Worm (Caenorhabditis elegans) whole organism, L1 larva: ENCODE measurements around the gene srh-145.

ENCODE experiments used
- C16A3.4 ChIP-seq: fragments of 150-350 bp; optimal IDR thresholded peaks from 2 replicates; lab custom pipeline; 2014; ENCODE audit warnings: missing biosample characterization, missing genetic modification characterization
- F16B12.6 ChIP-seq: fragments of 150-350 bp; optimal IDR thresholded peaks from 2 replicates; lab custom pipeline; 2014; ENCODE audit warnings: missing biosample characterization, missing genetic modification characterization
- Y116A8C.19 ChIP-seq: sonication (generic microtip); optimal IDR thresholded peaks from 2 replicates; lab custom pipeline; 2016; ENCODE audit warnings: missing compliant biosample characterization, missing genetic modification characterization, borderline replicate concordance
- aha-1 ChIP-seq: fragments of 150-350 bp; optimal IDR thresholded peaks from 2 replicates; lab custom pipeline; 2014; ENCODE audit warnings: missing biosample characterization, missing genetic modification characterization
- alr-1 ChIP-seq: fragments of 200-800 bp; sonication (Bioruptor generic); optimal IDR thresholded peaks from 2 replicates; lab custom pipeline; 2018; ENCODE audit warnings: borderline replicate concordance, mild to moderate bottlenecking, missing genetic modification characterization, missing compliant biosample characterization
- aly-2 ChIP-seq: fragments of 150-350 bp; optimal IDR thresholded peaks from 2 replicates; lab custom pipeline; 2014; ENCODE audit warnings: missing biosample characterization, missing genetic modification characterization
- ama-1 ChIP-seq: fragments of 150-350 bp; optimal IDR thresholded peaks from 2 replicates; lab custom pipeline; 2014
- ceh-63 ChIP-seq: fragments of 200-800 bp; sonication (Bioruptor generic); optimal IDR thresholded peaks from 2 replicates; lab custom pipeline; 2018; ENCODE audit warnings: mild to moderate bottlenecking, missing genetic modification characterization, missing compliant biosample characterization
- ceh-8 ChIP-seq: fragments of 200-800 bp; sonication (Bioruptor generic); optimal IDR thresholded peaks from 2 replicates; lab custom pipeline; 2018; ENCODE audit warnings: mild to moderate bottlenecking, missing genetic modification characterization, moderate library complexity, missing compliant biosample characterization
- ceh-82 ChIP-seq, 3 experiments: fragments of 150-350 bp in 1 of 3; sonication (generic microtip) in 2 of 3; optimal IDR thresholded peaks; 2 replicates each; lab custom pipeline; 2014 to 2017; ENCODE audit warnings: missing biosample characterization in 3 of 3, missing genetic modification characterization in 3 of 3
- ceh-90 ChIP-seq: sonication (generic microtip); optimal IDR thresholded peaks from 2 replicates; lab custom pipeline; 2016; ENCODE audit warnings: missing genetic modification characterization, missing compliant biosample characterization
- ces-1 ChIP-seq: fragments of 150-350 bp; optimal IDR thresholded peaks from 2 replicates; lab custom pipeline; 2014; ENCODE audit warnings: missing biosample characterization, missing genetic modification reagents, missing genetic modification characterization
- dpl-1 ChIP-seq, 3 experiments: fragments of 150-350 bp in 2 of 3; sonication (generic microtip) in 1 of 3; optimal IDR thresholded peaks; 2 replicates each; lab custom pipeline; 2014 to 2017; ENCODE audit warnings: missing biosample characterization in 3 of 3, missing genetic modification characterization in 3 of 3, missing genetic modification reagents in 3 of 3
- efl-1 ChIP-seq, 4 experiments: fragments of 150-350 bp; optimal IDR thresholded peaks in 3 of 4; peaks in 1 of 4; 1 replicate in 1 of 4; 2 replicates in 3 of 4; lab custom pipeline; 2014; ENCODE audit warnings: missing biosample characterization in 2 of 4, missing genetic modification characterization in 2 of 4, missing genetic modification reagents in 2 of 4
- elt-2 ChIP-seq: sonication (generic microtip); optimal IDR thresholded peaks from 2 replicates; lab custom pipeline; 2016; ENCODE audit warnings: missing genetic modification characterization, mild to moderate bottlenecking, inconsistent platforms, missing compliant biosample characterization, missing genetic modification reagents
- elt-3 ChIP-seq, 6 experiments: fragments of 150-350 bp in 1 of 6; sonication (generic microtip); optimal IDR thresholded peaks; 2 replicates each; lab custom pipeline; 2017 to 2018; ENCODE audit warnings: missing biosample characterization in 6 of 6, missing genetic modification characterization in 6 of 6, inconsistent platforms in 1 of 6
- ets-5 ChIP-seq: fragments of 200-800 bp; sonication (Bioruptor generic); IDR thresholded peaks from 2 replicates; pipeline ENCODE4 v1.3.6; 2022; ENCODE audit warnings: missing genetic modification characterization, missing compliant biosample characterization
- fos-1 ChIP-seq: fragments of 150-350 bp; optimal IDR thresholded peaks from 2 replicates; lab custom pipeline; 2014; ENCODE audit warnings: missing biosample characterization, missing genetic modification characterization
- hlh-4 ChIP-seq: sonication (generic microtip); optimal IDR thresholded peaks from 2 replicates; lab custom pipeline; 2016; ENCODE audit warnings: mild to moderate bottlenecking, missing genetic modification characterization, missing compliant biosample characterization
- isw-1 ChIP-seq: fragments of 200-800 bp; sonication (Bioruptor generic); IDR thresholded peaks from 2 replicates; pipeline ENCODE4 v1.3.6; 2022; ENCODE audit warnings: missing genetic modification characterization, missing compliant biosample characterization
- lin-13 ChIP-seq: fragments of 150-350 bp; optimal IDR thresholded peaks from 2 replicates; lab custom pipeline; 2014; ENCODE audit warnings: missing biosample characterization, missing genetic modification reagents, missing genetic modification characterization
- lin-35 ChIP-seq, 2 experiments: fragments of 150-350 bp; optimal IDR thresholded peaks; 2 replicates each; lab custom pipeline; 2014; ENCODE audit warnings: missing biosample characterization in 2 of 2, missing genetic modification characterization in 2 of 2, missing genetic modification reagents in 2 of 2
- lin-39 ChIP-seq: fragments of 150-350 bp; optimal IDR thresholded peaks from 2 replicates; lab custom pipeline; 2014; ENCODE audit warnings: missing biosample characterization, missing genetic modification reagents, missing genetic modification characterization
- lir-3 ChIP-seq: sonication (generic microtip); optimal IDR thresholded peaks from 2 replicates; lab custom pipeline; 2016; ENCODE audit warnings: mild to moderate bottlenecking, missing genetic modification characterization, moderate library complexity, missing compliant biosample characterization; ENCODE audit not compliant: poor library complexity
- mef-2 ChIP-seq: fragments of 150-350 bp; optimal IDR thresholded peaks from 2 replicates; lab custom pipeline; 2014; ENCODE audit warnings: missing biosample characterization, missing genetic modification characterization
- nhr-19 ChIP-seq: fragments of 200-800 bp; sonication (Bioruptor generic); conservative IDR thresholded peaks from 2 replicates; pipeline ENCODE4 v1.3.6; 2022; ENCODE audit warnings: missing genetic modification characterization, missing compliant biosample characterization
- nhr-20 ChIP-seq: sonication (generic microtip); optimal IDR thresholded peaks from 2 replicates; lab custom pipeline; 2016; ENCODE audit warnings: mild to moderate bottlenecking, missing genetic modification characterization, missing compliant biosample characterization
- nhr-28 ChIP-seq: fragments of 150-350 bp; optimal IDR thresholded peaks from 2 replicates; lab custom pipeline; 2014; ENCODE audit warnings: missing biosample characterization, missing genetic modification characterization
- nhr-71 ChIP-seq: sonication (generic microtip); optimal IDR thresholded peaks from 2 replicates; lab custom pipeline; 2016; ENCODE audit warnings: mild to moderate bottlenecking, missing genetic modification characterization, moderate library complexity, missing compliant biosample characterization
- nhr-76 ChIP-seq: sonication (generic microtip); optimal IDR thresholded peaks from 2 replicates; lab custom pipeline; 2017; ENCODE audit warnings: missing biosample characterization, missing genetic modification characterization
- nhr-84 ChIP-seq: sonication (generic microtip); optimal IDR thresholded peaks from 2 replicates; lab custom pipeline; 2017; ENCODE audit warnings: missing biosample characterization, missing genetic modification characterization
- nhr-90 ChIP-seq: sonication (generic microtip); optimal IDR thresholded peaks from 2 replicates; lab custom pipeline; 2016; ENCODE audit warnings: mild to moderate bottlenecking, missing genetic modification characterization, missing compliant biosample characterization; ENCODE audit not compliant: poor library complexity
- pqm-1 ChIP-seq: sonication (generic microtip); optimal IDR thresholded peaks from 3 replicates; lab custom pipeline; 2017; ENCODE audit warnings: missing biosample characterization, missing genetic modification characterization
- sptf-1 ChIP-seq: fragments of 150-350 bp; optimal IDR thresholded peaks from 2 replicates; lab custom pipeline; 2014; ENCODE audit warnings: missing biosample characterization, missing genetic modification characterization
- sup-37 ChIP-seq: fragments of 200-800 bp; sonication (Bioruptor generic); optimal IDR thresholded peaks from 2 replicates; lab custom pipeline; 2018; ENCODE audit warnings: mild to moderate bottlenecking, missing genetic modification characterization, missing compliant biosample characterization
- tbx-2 ChIP-seq: sonication (generic microtip); optimal IDR thresholded peaks from 2 replicates; lab custom pipeline; 2016; ENCODE audit warnings: missing genetic modification characterization, missing compliant biosample characterization
- unc-130 ChIP-seq: fragments of 150-350 bp; optimal IDR thresholded peaks from 2 replicates; lab custom pipeline; 2017; ENCODE audit warnings: missing biosample characterization, missing genetic modification characterization, inconsistent platforms
- unc-30 ChIP-seq: sonication (generic microtip); optimal IDR thresholded peaks from 2 replicates; lab custom pipeline; 2017; ENCODE audit warnings: missing biosample characterization, missing genetic modification characterization
- xbp-1 ChIP-seq: sonication (generic microtip); optimal IDR thresholded peaks from 2 replicates; lab custom pipeline; 2016; ENCODE audit warnings: missing genetic modification characterization, missing compliant biosample characterization
- zag-1 ChIP-seq: fragments of 150-350 bp; optimal IDR thresholded peaks from 2 replicates; lab custom pipeline; 2014; ENCODE audit warnings: missing biosample characterization, missing genetic modification characterization
- ztf-11 ChIP-seq, 2 experiments: sonication (generic microtip); optimal IDR thresholded peaks; 2 replicates each; lab custom pipeline; 2016 to 2017; ENCODE audit warnings: missing genetic modification characterization in 2 of 2, missing biosample characterization in 1 of 2, missing compliant biosample characterization in 1 of 2
- ztf-4 ChIP-seq: fragments of 150-350 bp; optimal IDR thresholded peaks from 2 replicates; lab custom pipeline; 2014; ENCODE audit warnings: missing biosample characterization, missing genetic modification characterization

The srh-145 gene

DNA sequence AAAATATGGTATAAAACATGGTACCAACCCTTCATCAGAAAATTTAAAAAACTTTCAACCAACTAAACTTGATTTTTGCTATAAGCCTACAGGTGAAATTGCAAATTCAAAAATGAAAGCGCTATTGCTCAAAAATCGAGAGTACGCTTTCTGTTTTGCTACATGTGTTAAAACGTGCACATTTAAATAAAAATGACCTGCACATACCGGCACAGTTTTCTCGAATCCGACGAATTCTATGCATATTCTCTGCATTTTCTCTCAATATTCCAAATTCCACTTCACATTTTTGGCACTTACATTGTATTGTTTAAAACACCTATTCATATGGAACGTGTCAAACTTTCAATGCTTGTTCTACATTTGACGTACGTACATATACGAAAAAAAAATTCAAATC is at the start of gene srh-145:
TSS of gene srh-145 (plus strand) at position 193 of the 400 bp plus-strand sequence.
- TF ChIP-seq unc-130 (no peak), elt-3 (tag; optimal IDR thresholded peaks at IDR 0.05; lab: Kevin White, UChicago) (no peak), mef-2 (no peak), nhr-20 (tag; lab: Kevin White, UChicago) (no peak), nhr-84 (tag; lab: Kevin White, UChicago) (no peak), lir-3 (tag; lab: Kevin White, UChicago) (no peak), nhr-28 (tag; lab: Kevin White, UChicago) (no peak), aha-1 (no peak), Y116A8C.19 (tag; lab: Kevin White, UChicago) (no peak)

DNA sequence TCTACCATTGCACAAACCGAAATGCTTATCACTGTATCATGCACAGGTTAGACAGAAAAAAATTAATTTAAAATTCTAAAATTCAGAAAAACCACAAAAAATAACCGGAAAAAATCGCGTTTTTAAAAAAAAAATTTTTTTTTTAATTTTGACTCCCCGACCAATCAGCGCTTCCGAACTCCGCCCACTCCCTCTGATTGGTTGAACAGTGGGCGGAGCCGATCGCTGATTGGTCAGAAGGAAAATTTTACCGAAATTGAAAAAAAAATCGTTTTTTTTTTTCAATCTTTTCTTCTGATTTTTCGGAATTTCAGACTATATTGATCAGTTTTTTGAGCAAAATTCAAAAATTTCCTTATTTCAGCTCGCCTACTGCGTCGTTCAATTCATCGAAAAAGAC is 49.2 kb upstream of the srh-145 start:
- TF ChIP-seq nhr-20 (tag; lab: Kevin White, UChicago) (no peak), nhr-84 (tag; lab: Kevin White, UChicago) (no peak), sup-37 (GFP tag; lab: Kevin White, UChicago) (no peak), ceh-90 (no peak)

- TF ChIP-seq aly-2 (peak; percentile 40), ceh-82 (tag; optimal IDR thresholded peaks at IDR 0.05; lab: Kevin White, UChicago) (peak in 1 of 3 experiments; percentile 2), F16B12.6 (tag; lab: Kevin White, UChicago) (no peak), pqm-1 (tag; lab: Kevin White, UChicago) (no peak), ets-5 (GFP tag; lab: Robert Waterston, UW) (no peak), efl-1 (optimal IDR thresholded peaks at IDR 0.05; lab: Kevin White, UChicago) (no peak), efl-1 (GFP tag; optimal IDR thresholded peaks at IDR 0.05 in 1 of 2; lab: Kevin White, UChicago) (no peak), nhr-71 (tag; lab: Kevin White, UChicago) (peak; percentile 2), fos-1 (tag; lab: Kevin White, UChicago) (no peak), C16A3.4 (tag; lab: Kevin White, UChicago) (no peak)
- TF ChIP-seq, all 84 proteins: peak for 3
Measured at ce11 chrV:16367575-16367974, 42.9 kb upstream of the srh-145 start, which contains the start of gene W08G11.3. TSS of gene W08G11.3 (plus strand) at chrV:16367681.

DNA sequence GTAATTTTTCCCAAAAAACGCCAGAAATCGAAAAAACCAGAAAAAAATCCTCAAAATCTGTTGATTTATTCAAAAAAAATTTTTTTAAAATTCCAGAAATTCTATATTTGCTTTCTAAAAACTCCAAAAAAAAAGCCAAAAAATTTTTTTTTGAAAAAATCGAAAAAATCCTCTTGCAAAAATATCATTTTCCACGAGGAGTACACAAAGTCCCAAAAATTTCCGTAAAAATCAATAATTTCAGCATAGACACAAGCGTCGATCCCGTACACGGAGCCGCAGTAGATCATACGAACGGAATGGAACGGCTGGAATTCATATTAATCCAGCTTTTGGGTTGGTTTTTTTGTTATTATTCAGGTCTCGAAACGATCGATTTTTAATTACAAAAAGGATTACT is 42.4 kb upstream of the srh-145 start:
- no peak for TF ChIP-seq sup-37 (GFP tag; lab: Kevin White, UChicago)
- TF ChIP-seq nhr-19 (GFP tag; lab: Robert Waterston, UW): no peak
- TF ChIP-seq ces-1 (GFP tag; lab: Kevin White, UChicago): no peak
- no peak for TF ChIP-seq efl-1 (optimal IDR thresholded peaks at IDR 0.05; lab: Kevin White, UChicago)
- TF ChIP-seq efl-1 (GFP tag; optimal IDR thresholded peaks at IDR 0.05 in 1 of 2; lab: Kevin White, UChicago): peak in 1 of 2 experiments; percentile 55
- TF ChIP-seq, all 84 proteins: peak for 1

DNA sequence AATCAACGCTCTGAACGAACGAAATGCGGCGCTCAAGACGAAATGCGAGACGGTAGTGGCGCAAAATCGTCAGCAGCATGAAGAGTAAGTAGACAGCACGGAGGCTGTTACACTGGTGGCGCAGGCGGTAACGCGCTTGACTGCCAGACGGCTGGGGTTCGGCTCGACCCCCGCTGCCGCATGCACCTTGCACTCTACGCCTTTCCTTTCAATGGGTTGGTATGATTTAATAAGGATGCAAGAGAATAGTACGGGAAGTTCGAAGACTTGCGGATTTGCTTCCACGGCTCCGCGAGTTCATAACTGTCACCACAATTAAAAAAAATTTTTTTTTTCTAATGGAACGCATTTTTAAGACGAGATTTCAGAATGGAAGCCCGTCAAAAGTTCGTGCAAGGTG is 40.5 kb upstream of the srh-145 start:
- TF ChIP-seq lin-13 (GFP tag; lab: Kevin White, UChicago): no peak
- peak; percentile 88 for TF ChIP-seq nhr-90 (tag; lab: Kevin White, UChicago)
- TF ChIP-seq hlh-4: no peak
- peak; percentile 34 for TF ChIP-seq ceh-8
- no peak for TF ChIP-seq alr-1 (tag; lab: Kevin White, UChicago)
- no peak for TF ChIP-seq nhr-76
- peak in 1 of 2 experiments; percentile 50 for TF ChIP-seq ztf-11 (tag; optimal IDR thresholded peaks at IDR 0.05; lab: Kevin White, UChicago)
- peak; percentile 7; the same call in 1 of the 2 replicates for TF ChIP-seq isw-1
- TF ChIP-seq lin-35 (GFP tag; optimal IDR thresholded peaks at IDR 0.05; lab: Kevin White, UChicago): peak; percentile 61 to 86
- TF ChIP-seq tbx-2 (tag; lab: Kevin White, UChicago): peak; percentile 74
- TF ChIP-seq Y116A8C.19 (tag; lab: Kevin White, UChicago): no peak
- TF ChIP-seq zag-1 (tag; lab: Kevin White, UChicago): no peak
- TF ChIP-seq ceh-90: no peak
- TF ChIP-seq dpl-1 (GFP tag; optimal IDR thresholded peaks at IDR 0.05; lab: Kevin White, UChicago): peak; percentile 18 to 55 (median 47)
- no peak for TF ChIP-seq sptf-1 (tag; lab: Kevin White, UChicago)
- TF ChIP-seq unc-30 (tag; lab: Kevin White, UChicago): no peak
- TF ChIP-seq nhr-20 (tag; lab: Kevin White, UChicago): peak; percentile 74
- TF ChIP-seq ceh-82 (tag; optimal IDR thresholded peaks at IDR 0.05; lab: Kevin White, UChicago): peak; percentile 59 to 76 (median 61)
- no peak for TF ChIP-seq ama-1 (lab: Kevin White, UChicago)
- TF ChIP-seq aha-1: no peak
- peak; percentile 12 for TF ChIP-seq lin-39 (tag; lab: Kevin White, UChicago)
- TF ChIP-seq nhr-28 (tag; lab: Kevin White, UChicago): no peak
- TF ChIP-seq xbp-1 (tag; lab: Kevin White, UChicago): peak; percentile 47
- TF ChIP-seq sup-37 (GFP tag; lab: Kevin White, UChicago): peak; percentile 18
- TF ChIP-seq nhr-19 (GFP tag; lab: Robert Waterston, UW): peak; percentile 75
- TF ChIP-seq ztf-4 (tag; lab: Kevin White, UChicago): no peak
- no peak for TF ChIP-seq pqm-1 (tag; lab: Kevin White, UChicago)
- no peak for TF ChIP-seq mef-2
- no peak for TF ChIP-seq ceh-63 (GFP tag; lab: Kevin White, UChicago)
- peak; percentile 53 for TF ChIP-seq elt-2 (tag; lab: Kevin White, UChicago)
